Worm (Caenorhabditis elegans): Measurements from ENCODE around the gene K09H11.11.
A peak's percentile ranks its signal among the peaks of the same experiment; 100 is the strongest.

The K09H11.11 gene

DNA sequence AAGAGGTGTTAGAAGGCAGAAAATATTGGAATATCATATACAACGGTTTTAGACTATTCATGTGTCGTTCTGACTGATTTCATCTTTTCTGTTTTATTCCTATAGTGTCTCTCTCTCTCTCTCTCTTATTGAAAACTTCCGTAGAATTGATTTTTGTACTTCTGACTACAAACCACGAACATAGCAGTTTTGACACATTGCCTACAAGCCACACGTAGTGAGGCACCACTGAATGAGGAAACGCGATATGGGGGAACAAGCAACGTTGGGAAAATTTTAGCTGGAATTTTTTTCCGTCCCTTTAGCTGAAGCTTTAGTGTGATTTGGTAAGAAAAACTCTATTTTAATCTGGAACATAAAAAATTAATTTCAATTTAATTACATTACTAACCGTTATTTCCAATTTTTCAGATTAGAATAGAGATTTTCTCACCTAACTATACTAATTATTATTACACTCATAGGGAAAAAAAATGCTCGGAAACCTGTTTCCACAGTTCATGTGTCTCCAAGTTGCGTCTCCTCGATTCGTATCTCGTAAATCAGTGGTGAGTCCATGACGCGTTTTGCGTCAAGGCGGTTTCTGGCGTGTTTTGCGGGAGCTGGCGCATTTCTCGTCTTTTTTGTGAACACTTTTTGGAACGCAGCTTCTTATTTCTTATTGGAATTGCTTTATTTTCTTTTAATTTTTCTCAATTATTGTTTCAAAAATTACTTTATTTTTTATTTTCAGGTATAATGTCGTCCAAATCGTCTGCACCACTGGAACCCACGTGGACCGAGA is 35.6 kb upstream of the K09H11.11 start, which contains the start of the genes nhr-142 and F44E7.9 (continued):
- TF ChIP-seq hlh-17 (GFP tag; optimal IDR thresholded peaks at IDR 0.05; ENCODE audit: borderline replicate concordance) (no peak), C34B4.2 (tag; optimal IDR thresholded peaks at IDR 0.05) (no peak), sptf-1 (tag; optimal IDR thresholded peaks at IDR 0.05) (no peak), nhr-71 (tag; optimal IDR thresholded peaks at IDR 0.05) (peak; percentile 92), nhr-237 (tag; optimal IDR thresholded peaks at IDR 0.05) (peak; percentile 64), mef-2 (tag; optimal IDR thresholded peaks at IDR 0.05) (peak; percentile 51), ztf-11 (tag; optimal IDR thresholded peaks at IDR 0.05) (peak in 1 of 2 experiments; percentile 75), nhr-76 (tag; optimal IDR thresholded peaks at IDR 0.05) (no peak), efl-1 (optimal IDR thresholded peaks at IDR 0.05) (peak; percentile 85 to 88), efl-1 (GFP tag; optimal IDR thresholded peaks at IDR 0.05 in 1 of 2) (peak; percentile 76 to 98), pag-3 (tag; optimal IDR thresholded peaks at IDR 0.05; ENCODE audit: borderline replicate concordance, insufficient read depth) (peak; percentile 38), nhr-20 (tag; optimal IDR thresholded peaks at IDR 0.05) (peak; percentile 90), elt-3 (tag; optimal IDR thresholded peaks at IDR 0.05) (peak in 2 of 6 experiments; percentile 42 to 78), F16B12.6 (tag; optimal IDR thresholded peaks at IDR 0.05) (peak; percentile 60), C16A3.4 (tag; optimal IDR thresholded peaks at IDR 0.05) (peak; percentile 93), ceh-90 (tag; optimal IDR thresholded peaks at IDR 0.05) (no peak), elt-2 (tag; optimal IDR thresholded peaks at IDR 0.05) (peak; percentile 42), nhr-77 (tag; optimal IDR thresholded peaks at IDR 0.05) (peak; percentile 71), lin-35 (GFP tag; optimal IDR thresholded peaks at IDR 0.05) (peak; percentile 81 to 86), fkh-4 (tag; optimal IDR thresholded peaks at IDR 0.05; ENCODE audit: borderline replicate concordance) (peak; percentile 32), ceh-82 (tag; optimal IDR thresholded peaks at IDR 0.05) (peak; percentile 89 to 90 (median 90)), zip-4 (GFP tag; optimal IDR thresholded peaks at IDR 0.05) (peak; percentile 38), unc-98 (GFP tag; IDR thresholded peaks at IDR 0.05) (no peak), fkh-8 (tag; optimal IDR thresholded peaks at IDR 0.05) (peak; percentile 87), nhr-47 (tag; optimal IDR thresholded peaks at IDR 0.05) (peak; percentile 92), nhr-11 (tag; optimal IDR thresholded peaks at IDR 0.05) (peak; percentile 42), ceh-88 (GFP tag; IDR thresholded peaks at IDR 0.05) (0 out of 2 replicates have a peak, but pooled peaks have one; percentile 15), swsn-7 (tag; optimal IDR thresholded peaks at IDR 0.05) (peak; percentile 84), rnt-1 (tag; optimal IDR thresholded peaks at IDR 0.05) (peak; percentile 96), unc-62 (GFP tag; optimal IDR thresholded peaks at IDR 0.05) (no peak), jun-1 (tag; optimal IDR thresholded peaks at IDR 0.05) (peak; percentile 64), blmp-1 (tag; optimal IDR thresholded peaks at IDR 0.05) (peak; percentile 52), sup-37 (GFP tag; optimal IDR thresholded peaks at IDR 0.05) (peak; percentile 40), C04F5.9 (tag; optimal IDR thresholded peaks at IDR 0.05) (peak; percentile 57), lin-14 (GFP tag; optimal IDR thresholded peaks at IDR 0.05) (peak; percentile 91), lir-3 (tag; optimal IDR thresholded peaks at IDR 0.05; ENCODE audit: poor library complexity) (peak; percentile 70), nhr-28 (tag; optimal IDR thresholded peaks at IDR 0.05) (no peak), snpc-4 (tag; optimal IDR thresholded peaks at IDR 0.05) (peak; percentile 63), snu-23 (GFP tag; optimal IDR thresholded peaks at IDR 0.05) (peak; percentile 89), ces-1 (GFP tag; optimal IDR thresholded peaks at IDR 0.05) (no peak), unc-30 (tag; optimal IDR thresholded peaks at IDR 0.05) (no peak), hpl-2 (GFP tag; optimal IDR thresholded peaks at IDR 0.05) (no peak), ets-5 (GFP tag; IDR thresholded peaks at IDR 0.05) (no peak), dsc-1 (tag; optimal IDR thresholded peaks at IDR 0.05) (peak; percentile 79), skn-1 (tag; optimal IDR thresholded peaks at IDR 0.05) (peak; percentile 68), unc-130 (tag; optimal IDR thresholded peaks at IDR 0.05) (peak; percentile 50), xbp-1 (tag; optimal IDR thresholded peaks at IDR 0.05) (peak; percentile 87), ceh-63 (GFP tag; optimal IDR thresholded peaks at IDR 0.05) (no peak), dpl-1 (GFP tag; optimal IDR thresholded peaks at IDR 0.05) (peak; percentile 72 to 84 (median 82)), ztf-4 (tag; optimal IDR thresholded peaks at IDR 0.05) (peak; percentile 49), irx-1 (tag; optimal IDR thresholded peaks at IDR 0.05) (peak; percentile 83)

Measured in whole organism, L1 larva.